Fruit fly (Drosophila melanogaster): ENCODE results near the gene IP3K1.

The IP3K1 gene

dm6 chr2L:9774980-9775628 is 7.1 kb upstream of the IP3K1 start, which contains the start of the genes ppk11 and ppk16 (continued):
- TF ChIP-seq CG4820 (GFP tag; optimal IDR thresholded peaks at IDR 0.05): no peak
- TF ChIP-seq vfl (GFP tag; optimal IDR thresholded peaks at IDR 0.05): no peak
- TF ChIP-seq CG6813 (GFP tag; optimal IDR thresholded peaks at IDR 0.05): peak; percentile 46
- TF ChIP-seq CG8359 (GFP tag; optimal IDR thresholded peaks at IDR 0.05; ENCODE audit: borderline replicate concordance): no peak
- TF ChIP-seq CG7357 (GFP tag; IDR thresholded peaks at IDR 0.05): no peak
- no peak for TF ChIP-seq NfI (GFP tag; optimal IDR thresholded peaks at IDR 0.05)
- peak; percentile 9 for TF ChIP-seq ATbp (GFP tag; optimal IDR thresholded peaks at IDR 0.05)
- no peak for TF ChIP-seq Poxn (GFP tag; IDR thresholded peaks at IDR 0.05)
- TF ChIP-seq sug (tag; optimal IDR thresholded peaks at IDR 0.05): no peak
- no peak for TF ChIP-seq twi (tag; optimal IDR thresholded peaks at IDR 0.05)
- TF ChIP-seq fd3F (GFP tag; optimal IDR thresholded peaks at IDR 0.05): peak; percentile 7
- no peak for TF ChIP-seq nerfin-1 (tag; optimal IDR thresholded peaks at IDR 0.05)
- peak; percentile 35 for TF ChIP-seq caup (GFP tag; optimal IDR thresholded peaks at IDR 0.05; ENCODE audit: severe bottlenecking)
- TF ChIP-seq CG18599 (GFP tag; optimal IDR thresholded peaks at IDR 0.05): peak; percentile 49
- TF ChIP-seq stwl (tag; optimal IDR thresholded peaks at IDR 0.05): no peak
- no peak for TF ChIP-seq CG2129 (GFP tag; IDR thresholded peaks at IDR 0.05; ENCODE audit: partially characterized antibody)
- TF ChIP-seq Dad (GFP tag; optimal IDR thresholded peaks at IDR 0.05): no peak
- peak; percentile 50; the same call in 1 of the 3 replicates for TF ChIP-seq otp (GFP tag; IDR thresholded peaks at IDR 0.05)
- TF ChIP-seq repo (GFP tag; optimal IDR thresholded peaks at IDR 0.05): no peak
- TF ChIP-seq en (GFP tag; optimal IDR thresholded peaks at IDR 0.05): no peak
- TF ChIP-seq CG6683 (GFP tag; optimal IDR thresholded peaks at IDR 0.05): no peak
- no peak for TF ChIP-seq Fer3 (tag; optimal IDR thresholded peaks at IDR 0.05)
- peak; percentile 26 for TF ChIP-seq CHES-1-like (GFP tag; optimal IDR thresholded peaks at IDR 0.05)
- TF ChIP-seq CG12942 (GFP tag; optimal IDR thresholded peaks at IDR 0.05): no peak
- no peak for TF ChIP-seq Dbx (GFP tag; IDR thresholded peaks at IDR 0.05)
- no peak for TF ChIP-seq CG43689 (GFP tag; IDR thresholded peaks at IDR 0.05)
- no peak for TF ChIP-seq so (GFP tag; IDR thresholded peaks at IDR 0.05)
- TF ChIP-seq CG10147 (GFP tag; optimal IDR thresholded peaks at IDR 0.05): no peak
- no peak for TF ChIP-seq chinmo (GFP tag; IDR thresholded peaks at IDR 0.05; ENCODE audit: partially characterized antibody)
- TF ChIP-seq CG31224 (GFP tag; IDR thresholded peaks at IDR 0.05): 0 out of 2 replicates have a peak, but pooled peaks have one; percentile 5
- peak; percentile 53 for TF ChIP-seq CG10209 (GFP tag; optimal IDR thresholded peaks at IDR 0.05)
- no peak for TF ChIP-seq Ets97D (GFP tag; optimal IDR thresholded peaks at IDR 0.05)
- TF ChIP-seq CG2678 (tag; optimal IDR thresholded peaks at IDR 0.05): peak; percentile 60
- TF ChIP-seq sr (GFP tag; IDR thresholded peaks at IDR 0.05): no peak
- no peak for TF ChIP-seq CG14050 (GFP tag; IDR thresholded peaks at IDR 0.05)
- peak; percentile 10 for TF ChIP-seq CG9609 (GFP tag; optimal IDR thresholded peaks at IDR 0.05)
- TF ChIP-seq Lpt (GFP tag; optimal IDR thresholded peaks at IDR 0.05): no peak
- peak; percentile 12 for TF ChIP-seq crc (GFP tag; optimal IDR thresholded peaks at IDR 0.05)
- no peak for TF ChIP-seq CG13287 (GFP tag; IDR thresholded peaks at IDR 0.05; ENCODE audit: partially characterized antibody)
- no peak for TF ChIP-seq CG14441 (GFP tag; IDR thresholded peaks at IDR 0.05)
- TF ChIP-seq tap (tag; optimal IDR thresholded peaks at IDR 0.05): no peak
- TF ChIP-seq YL-1 (GFP tag; optimal IDR thresholded peaks at IDR 0.05): no peak
- TF ChIP-seq maf-S (GFP tag; optimal IDR thresholded peaks at IDR 0.05): peak; percentile 2
- TF ChIP-seq CG12236 (GFP tag; optimal IDR thresholded peaks at IDR 0.05): peak; percentile 56
- TF ChIP-seq Awh (GFP tag; IDR thresholded peaks at IDR 0.05): no peak
- no peak for TF ChIP-seq pros (GFP tag; optimal IDR thresholded peaks at IDR 0.05)
- no peak for TF ChIP-seq usp (GFP tag; optimal IDR thresholded peaks at IDR 0.05)
- TF ChIP-seq CG5180 (GFP tag; optimal IDR thresholded peaks at IDR 0.05): no peak
- no peak for TF ChIP-seq CG10462 (GFP tag; optimal IDR thresholded peaks at IDR 0.05)
- peak; percentile 31 for TF ChIP-seq unpg (GFP tag; optimal IDR thresholded peaks at IDR 0.05)
